Worm (Caenorhabditis elegans) whole organism, L4 larva: ENCODE data around the gene aat-3.

ENCODE experiments used
- F10B5.3 ChIP-seq: sonication (generic microtip); optimal IDR thresholded peaks from 2 replicates; lab custom pipeline; 2016; ENCODE audit warnings: mild to moderate bottlenecking, missing genetic modification characterization, missing compliant biosample characterization
- F37D6.2 ChIP-seq: sonication (generic microtip); optimal IDR thresholded peaks from 2 replicates; lab custom pipeline; 2016; ENCODE audit warnings: mild to moderate bottlenecking, missing genetic modification characterization, missing compliant biosample characterization
- F49E8.2 ChIP-seq: sonication (generic microtip); optimal IDR thresholded peaks from 2 replicates; lab custom pipeline; 2016; ENCODE audit warnings: missing compliant biosample characterization, mild to moderate bottlenecking, missing genetic modification characterization, borderline replicate concordance
- R02D3.7 ChIP-seq: fragments of 150-350 bp; sonication (generic microtip); optimal IDR thresholded peaks from 3 replicates; lab custom pipeline; 2014; ENCODE audit warnings: missing biosample characterization, missing genetic modification characterization
- T20F7.1 ChIP-seq: fragments of 200-800 bp; sonication (Bioruptor generic); optimal IDR thresholded peaks from 2 replicates; lab custom pipeline; 2018; ENCODE audit warnings: mild to moderate bottlenecking, missing genetic modification characterization, missing compliant biosample characterization
- Y48G9A.11 ChIP-seq: fragments of 200-800 bp; sonication (Bioruptor generic); IDR thresholded peaks from 2 replicates; pipeline ENCODE4 v1.3.6; 2022; ENCODE audit warnings: missing genetic modification reagents, missing genetic modification characterization, missing compliant biosample characterization
- arid-1 ChIP-seq: fragments of 200-800 bp; sonication (Bioruptor generic); conservative IDR thresholded peaks from 2 replicates; pipeline ENCODE4 v1.3.6; 2022; ENCODE audit warnings: missing genetic modification reagents, missing genetic modification characterization, missing compliant biosample characterization
- ceh-20 ChIP-seq: fragments of 200-800 bp; sonication (Bioruptor generic); IDR thresholded peaks from 2 replicates; pipeline ENCODE4 v1.3.6; 2022; ENCODE audit warnings: missing genetic modification reagents, missing genetic modification characterization, missing compliant biosample characterization
- ceh-62 ChIP-seq: sonication (generic microtip); optimal IDR thresholded peaks from 2 replicates; lab custom pipeline; 2017; ENCODE audit warnings: missing biosample characterization, missing genetic modification characterization
- ceh-82 ChIP-seq: sonication (generic microtip); optimal IDR thresholded peaks from 2 replicates; lab custom pipeline; 2017; ENCODE audit warnings: missing biosample characterization, missing genetic modification characterization
- ces-1 ChIP-seq: fragments of 150-350 bp; sonication (generic microtip); optimal IDR thresholded peaks from 4 replicates; lab custom pipeline; 2014; ENCODE audit warnings: missing biosample characterization, missing genetic modification reagents, missing genetic modification characterization
- cey-2 ChIP-seq: sonication (generic microtip); optimal IDR thresholded peaks from 3 replicates; lab custom pipeline; 2017; ENCODE audit warnings: missing genetic modification characterization, mild to moderate bottlenecking, missing compliant biosample characterization, antibody characterized with exemption, borderline replicate concordance; ENCODE audit not compliant: insufficient read depth
- daf-12 ChIP-seq: fragments of 150-350 bp; optimal IDR thresholded peaks from 2 replicates; lab custom pipeline; 2014; ENCODE audit warnings: missing biosample characterization, missing genetic modification reagents, missing genetic modification characterization
- daf-8 ChIP-seq: fragments of 200-800 bp; sonication (Bioruptor generic); IDR thresholded peaks from 2 replicates; pipeline ENCODE4 v1.3.6; 2022; ENCODE audit warnings: missing genetic modification characterization, missing compliant biosample characterization
- dmd-9 ChIP-seq: fragments of 200-800 bp; sonication (Bioruptor generic); IDR thresholded peaks from 2 replicates; pipeline ENCODE4 v1.3.6; 2022; ENCODE audit warnings: missing genetic modification reagents, missing genetic modification characterization, missing compliant biosample characterization
- dve-1 ChIP-seq: sonication (generic microtip); optimal IDR thresholded peaks from 2 replicates; lab custom pipeline; 2017; ENCODE audit warnings: antibody characterized with exemption, mild to moderate bottlenecking, missing genetic modification characterization, missing compliant biosample characterization; ENCODE audit not compliant: insufficient read depth
- egl-43 ChIP-seq: fragments of 200-800 bp; sonication (Bioruptor generic); IDR thresholded peaks from 2 replicates; pipeline ENCODE4 v1.3.6; 2022; ENCODE audit warnings: missing genetic modification reagents, missing genetic modification characterization, missing compliant biosample characterization
- fkh-10 ChIP-seq: fragments of 150-350 bp; optimal IDR thresholded peaks from 2 replicates; lab custom pipeline; 2014; ENCODE audit warnings: missing biosample characterization, missing genetic modification reagents, missing genetic modification characterization
- fos-1 ChIP-seq: fragments of 150-350 bp; optimal IDR thresholded peaks from 2 replicates; lab custom pipeline; 2014; ENCODE audit warnings: missing biosample characterization, missing genetic modification characterization
- hlh-11 ChIP-seq: fragments of 200-800 bp; sonication (Bioruptor generic); optimal IDR thresholded peaks from 2 replicates; lab custom pipeline; 2018; ENCODE audit warnings: mild to moderate bottlenecking, missing genetic modification characterization, missing compliant biosample characterization
- lim-7 ChIP-seq: fragments of 200-800 bp; sonication (Bioruptor generic); IDR thresholded peaks from 2 replicates; pipeline ENCODE4 v1.3.6; 2022; ENCODE audit warnings: missing genetic modification characterization, missing compliant biosample characterization
- lin-1 ChIP-seq: fragments of 200-800 bp; sonication (Bioruptor generic); IDR thresholded peaks from 2 replicates; pipeline ENCODE4 v1.3.6; 2022; ENCODE audit warnings: missing genetic modification reagents, missing genetic modification characterization, missing compliant biosample characterization
- lin-13 ChIP-seq: fragments of 150-350 bp; optimal IDR thresholded peaks from 2 replicates; lab custom pipeline; 2014; ENCODE audit warnings: missing biosample characterization, missing genetic modification reagents, missing genetic modification characterization
- lin-15B ChIP-seq: fragments of 150-350 bp; sonication (generic microtip); optimal IDR thresholded peaks from 3 replicates; lab custom pipeline; 2014; ENCODE audit warnings: missing biosample characterization, missing genetic modification characterization
- lin-29 ChIP-seq: fragments of 200-800 bp; sonication (Bioruptor generic); IDR thresholded peaks from 2 replicates; pipeline ENCODE4 v1.3.6; 2022; ENCODE audit warnings: missing genetic modification reagents, missing genetic modification characterization, missing compliant biosample characterization
- lin-39 ChIP-seq: fragments of 150-350 bp; optimal IDR thresholded peaks from 2 replicates; lab custom pipeline; 2014; ENCODE audit warnings: missing biosample characterization, missing genetic modification reagents, missing genetic modification characterization
- lir-3 ChIP-seq: sonication (generic microtip); optimal IDR thresholded peaks from 2 replicates; lab custom pipeline; 2016; ENCODE audit warnings: mild to moderate bottlenecking, missing genetic modification characterization, missing compliant biosample characterization
- madf-5 ChIP-seq, 2 experiments: fragments of 200-800 bp; sonication (Bioruptor generic); IDR thresholded peaks; 2 replicates each; pipeline ENCODE4 v1.3.6; 2022; ENCODE audit warnings: missing compliant biosample characterization in 2 of 2, missing genetic modification characterization in 2 of 2
- madf-9 ChIP-seq: fragments of 200-800 bp; sonication (Bioruptor generic); conservative IDR thresholded peaks from 2 replicates; pipeline ENCODE4 v1.3.6; 2022; ENCODE audit warnings: missing genetic modification reagents, missing genetic modification characterization, missing compliant biosample characterization
- mdt-29 ChIP-seq: fragments of 200-800 bp; sonication (Bioruptor generic); IDR thresholded peaks from 2 replicates; pipeline ENCODE4 v1.3.6; 2022; ENCODE audit warnings: missing genetic modification reagents, missing genetic modification characterization, missing compliant biosample characterization
- mes-2 ChIP-seq: sonication (generic microtip); optimal IDR thresholded peaks from 2 replicates; lab custom pipeline; 2016; ENCODE audit warnings: missing genotype, mild to moderate bottlenecking, missing genetic modification characterization, missing compliant biosample characterization; ENCODE audit not compliant: poor library complexity, severe bottlenecking
- mxl-3 ChIP-seq: fragments of 200-800 bp; sonication (Bioruptor generic); optimal IDR thresholded peaks from 2 replicates; lab custom pipeline; 2018; ENCODE audit warnings: mild to moderate bottlenecking, missing genetic modification characterization, missing compliant biosample characterization
- nhr-10 ChIP-seq: fragments of 150-350 bp; optimal IDR thresholded peaks from 2 replicates; lab custom pipeline; 2014; ENCODE audit warnings: missing biosample characterization, missing genetic modification characterization
- nhr-102 ChIP-seq: sonication (generic microtip); optimal IDR thresholded peaks from 2 replicates; lab custom pipeline; 2016; ENCODE audit warnings: mild to moderate bottlenecking, missing genetic modification characterization, moderate library complexity, missing compliant biosample characterization
- nhr-111 ChIP-seq: fragments of 200-800 bp; sonication (Bioruptor generic); optimal IDR thresholded peaks from 2 replicates; lab custom pipeline; 2018; ENCODE audit warnings: mild to moderate bottlenecking, missing genetic modification characterization, missing compliant biosample characterization
- nhr-41 ChIP-seq: fragments of 200-800 bp; sonication (Bioruptor generic); IDR thresholded peaks from 2 replicates; pipeline ENCODE4 v1.3.6; 2022; ENCODE audit warnings: missing genetic modification reagents, missing genetic modification characterization, missing compliant biosample characterization
- nhr-42 ChIP-seq: fragments of 200-800 bp; sonication (Bioruptor generic); IDR thresholded peaks from 2 replicates; pipeline ENCODE4 v1.3.6; 2022; ENCODE audit warnings: missing genetic modification characterization, missing compliant biosample characterization
- nhr-48 ChIP-seq: sonication (generic microtip); optimal IDR thresholded peaks from 2 replicates; lab custom pipeline; 2016; ENCODE audit warnings: mild to moderate bottlenecking, missing genetic modification characterization, missing compliant biosample characterization
- nhr-6 ChIP-seq: fragments of 150-350 bp; optimal IDR thresholded peaks from 2 replicates; lab custom pipeline; 2014; ENCODE audit warnings: missing biosample characterization, missing genetic modification characterization
- php-3 ChIP-seq: fragments of 200-800 bp; sonication (Bioruptor generic); IDR thresholded peaks from 2 replicates; pipeline ENCODE4 v1.3.6; 2022; ENCODE audit warnings: missing genetic modification reagents, missing genetic modification characterization, missing compliant biosample characterization
- set-16 ChIP-seq: fragments of 200-800 bp; sonication (Bioruptor generic); IDR thresholded peaks from 2 replicates; pipeline ENCODE4 v1.3.6; 2022; ENCODE audit warnings: missing genetic modification reagents, missing genetic modification characterization, missing compliant biosample characterization
- snpc-1.2 ChIP-seq: fragments of 200-800 bp; sonication (Bioruptor generic); IDR thresholded peaks from 2 replicates; pipeline ENCODE4 v1.3.6; 2022; ENCODE audit warnings: missing genetic modification reagents, missing genetic modification characterization, missing compliant biosample characterization
- spr-1 ChIP-seq: sonication (generic microtip); optimal IDR thresholded peaks from 2 replicates; lab custom pipeline; 2016; ENCODE audit warnings: mild to moderate bottlenecking, missing genetic modification characterization, missing compliant biosample characterization
- unc-130 ChIP-seq: sonication (generic microtip); optimal IDR thresholded peaks from 2 replicates; lab custom pipeline; 2016; ENCODE audit warnings: missing genetic modification reagents, missing genetic modification characterization, missing compliant biosample characterization
- unc-62 ChIP-seq, 3 experiments: fragments of 150-350 bp in 1 of 3; sonication (generic microtip); optimal IDR thresholded peaks in 2 of 3; peaks in 1 of 3; 1 replicate in 1 of 3; 2 replicates in 2 of 3; lab custom pipeline; 2014 to 2017; ENCODE audit warnings: missing biosample characterization in 3 of 3, missing genetic modification characterization in 3 of 3, missing genetic modification reagents in 3 of 3, missing genotype in 1 of 3
- vab-7 ChIP-seq: fragments of 200-800 bp; sonication (Bioruptor generic); IDR thresholded peaks from 2 replicates; pipeline ENCODE4 v1.3.6; 2022; ENCODE audit warnings: missing genetic modification reagents, missing genetic modification characterization, missing compliant biosample characterization
- zfp-2 ChIP-seq: sonication (generic microtip); optimal IDR thresholded peaks from 2 replicates; lab custom pipeline; 2016; ENCODE audit warnings: mild to moderate bottlenecking, missing genetic modification characterization, missing compliant biosample characterization
- zfp-3 ChIP-seq: fragments of 200-800 bp; sonication (Bioruptor generic); conservative IDR thresholded peaks from 2 replicates; pipeline ENCODE4 v1.3.6; 2022; ENCODE audit warnings: missing genetic modification reagents, missing genetic modification characterization, missing compliant biosample characterization
- zip-11 ChIP-seq: fragments of 200-800 bp; sonication (Bioruptor generic); IDR thresholded peaks from 2 replicates; pipeline ENCODE4 v1.3.6; 2022; ENCODE audit warnings: missing genetic modification characterization, missing compliant biosample characterization
- zip-2 ChIP-seq: fragments of 150-350 bp; optimal IDR thresholded peaks from 2 replicates; lab custom pipeline; 2014; ENCODE audit warnings: missing biosample characterization, missing genetic modification characterization
- ztf-7 ChIP-seq: fragments of 150-350 bp; optimal IDR thresholded peaks from 2 replicates; lab custom pipeline; 2014; ENCODE audit warnings: missing biosample characterization, missing genetic modification characterization

The aat-3 gene

ce11 chrX:2541003-2541521 is 11.0 kb upstream of the aat-3 start, which contains the start of gene F52H2.3:
TSS of gene F52H2.3 (minus strand) at chrX:2541053.
- TF ChIP-seq ceh-82 (tag; lab: Kevin White, UChicago) (no peak), daf-8 (no peak), ceh-62 (no peak), dve-1 (tag; lab: Kevin White, UChicago) (peak; percentile 58), ceh-20 (GFP tag; lab: Robert Waterston, UW) (no peak), spr-1 (no peak), lin-13 (GFP tag; lab: Kevin White, UChicago) (no peak), hlh-11 (tag; lab: Kevin White, UChicago) (peak; percentile 64), nhr-42 (no peak), madf-5 (GFP tag; IDR thresholded peaks at IDR 0.05; lab: Robert Waterston, UW) (no peak), nhr-111 (GFP tag; lab: Kevin White, UChicago) (no peak), vab-7 (GFP tag; lab: Robert Waterston, UW) (no peak), set-16 (no peak), zfp-3 (GFP tag; lab: Robert Waterston, UW) (no peak), nhr-102 (tag; lab: Kevin White, UChicago) (no peak), unc-130 (GFP tag; lab: Kevin White, UChicago) (no peak), F10B5.3 (no peak), R02D3.7 (tag; lab: Kevin White, UChicago) (no peak), nhr-6 (tag; lab: Kevin White, UChicago) (no peak), zip-2 (tag; lab: Kevin White, UChicago) (no peak), nhr-41 (GFP tag; lab: Robert Waterston, UW) (peak; percentile 14; the same call in 1 of the 2 replicates), lin-15B (tag; lab: Kevin White, UChicago) (no peak), T20F7.1 (GFP tag; lab: Kevin White, UChicago) (no peak), arid-1 (GFP tag; lab: Robert Waterston, UW) (no peak), nhr-10 (peak; percentile 5), mxl-3 (no peak), cey-2 (tag; lab: Kevin White, UChicago) (no peak), fos-1 (tag; lab: Kevin White, UChicago) (no peak), snpc-1.2 (GFP tag; lab: Robert Waterston, UW) (no peak), ces-1 (no peak), fkh-10 (GFP tag; lab: Kevin White, UChicago) (no peak), lir-3 (tag; lab: Kevin White, UChicago) (no peak), lin-1 (GFP tag; lab: Robert Waterston, UW) (no peak), lin-29 (no peak), Y48G9A.11 (GFP tag; lab: Robert Waterston, UW) (no peak), unc-62 (GFP tag; optimal IDR thresholded peaks at IDR 0.05 in 1 of 2; lab: Kevin White, UChicago) (peak in 1 of 2 experiments; percentile 89), unc-62 (tag; optimal IDR thresholded peaks at IDR 0.05; lab: Kevin White, UChicago) (no peak), php-3 (GFP tag; lab: Robert Waterston, UW) (no peak), lim-7 (GFP tag; lab: Robert Waterston, UW) (no peak), ztf-7 (no peak), lin-39 (tag; lab: Kevin White, UChicago) (no peak), dmd-9 (no peak), zfp-2 (tag; lab: Kevin White, UChicago) (no peak), F49E8.2 (tag; lab: Kevin White, UChicago) (no peak), madf-9 (GFP tag; lab: Robert Waterston, UW) (no peak), zip-11 (GFP tag; lab: Robert Waterston, UW) (no peak), daf-12 (tag; lab: Kevin White, UChicago) (no peak), mdt-29 (GFP tag; lab: Robert Waterston, UW) (no peak), egl-43 (no peak), mes-2 (no peak), nhr-48 (tag; lab: Kevin White, UChicago) (no peak), F37D6.2 (tag; lab: Kevin White, UChicago) (no peak)
